Worm (Caenorhabditis elegans): ENCODE results near the gene K12H6.9.

DNA sequence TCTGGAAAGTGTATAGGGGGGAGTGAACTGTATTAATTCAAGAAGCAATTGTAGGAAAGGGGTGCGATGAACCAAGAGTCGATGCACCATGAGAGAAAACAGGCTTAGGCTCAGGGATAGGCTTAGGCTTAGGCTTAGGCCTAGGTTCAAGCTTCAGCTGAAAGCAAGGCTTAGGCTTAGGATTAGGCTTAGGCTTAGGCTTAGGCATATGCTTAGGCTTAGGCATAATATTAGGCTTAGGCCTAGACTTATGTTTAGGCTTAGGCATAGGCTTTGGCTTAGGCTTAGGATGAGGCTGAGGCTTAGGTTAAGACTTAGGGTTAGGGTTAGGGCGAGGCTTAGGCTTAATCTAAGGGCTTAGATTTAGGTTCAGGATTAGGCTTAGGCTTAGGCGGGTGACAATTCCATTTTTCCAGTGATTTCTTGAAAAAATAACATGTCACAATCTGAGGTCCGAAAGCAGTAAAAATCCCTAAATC lies 38.4 kb downstream of the K12H6.9 start:
- no peak for TF ChIP-seq tra-4 (tag; optimal IDR thresholded peaks at IDR 0.05)
- no peak for TF ChIP-seq ama-1 (optimal IDR thresholded peaks at IDR 0.05)
- TF ChIP-seq sea-1 (GFP tag; conservative IDR thresholded peaks at IDR 0.05) = no peak
- no peak for TF ChIP-seq ceh-13 (GFP tag; optimal IDR thresholded peaks at IDR 0.05)
- peak; percentile 90 for TF ChIP-seq ceh-36 (tag; optimal IDR thresholded peaks at IDR 0.05)
- no peak for TF ChIP-seq flt-1 (GFP tag; IDR thresholded peaks at IDR 0.05)
- no peak for TF ChIP-seq aly-1 (tag; optimal IDR thresholded peaks at IDR 0.05)
- no peak for TF ChIP-seq B0310.2 (tag; optimal IDR thresholded peaks at IDR 0.05)
- TF ChIP-seq tbx-37 (GFP tag; conservative IDR thresholded peaks at IDR 0.05) = no peak
- TF ChIP-seq hmbx-1 (tag; optimal IDR thresholded peaks at IDR 0.05) = no peak
- no peak for TF ChIP-seq hmg-4 (GFP tag; optimal IDR thresholded peaks at IDR 0.05)
- TF ChIP-seq ets-7 (tag; optimal IDR thresholded peaks at IDR 0.05) = no peak
